Fruit fly (Drosophila melanogaster) whole organism, embryonic: Measurements from ENCODE around the gene Cp18.
A peak's percentile ranks its signal among the peaks of the same experiment; 100 is the strongest.

ENCODE experiments used
- ATbp ChIP-seq: fragments of 200-800 bp; sonication (Bioruptor generic); optimal IDR thresholded peaks from 2 replicates; lab custom pipeline; 2017; ENCODE audit warnings: missing biosample characterization, mild to moderate bottlenecking, missing genetic modification characterization, missing genetic modification reagents
- Abd-B ChIP-seq: fragments of 200-800 bp; sonication (Bioruptor generic); optimal IDR thresholded peaks from 2 replicates; lab custom pipeline; 2018; ENCODE audit warnings: missing biosample characterization, mild to moderate bottlenecking, missing genetic modification characterization, moderate library complexity
- B-H1 ChIP-seq: fragments of 200-800 bp; sonication (Bioruptor generic); IDR thresholded peaks from 3 replicates; pipeline ENCODE4 v1.3.6; 2022; ENCODE audit warnings: missing biosample characterization, missing genetic modification characterization
- Bteb2 ChIP-seq: fragments of 200-800 bp; sonication (Bioruptor generic); optimal IDR thresholded peaks from 2 replicates; lab custom pipeline; 2016; ENCODE audit warnings: missing biosample characterization, missing genetic modification characterization
- CG10209 ChIP-seq: fragments of 200-800 bp; sonication (Bioruptor generic); optimal IDR thresholded peaks from 3 replicates; lab custom pipeline; 2017; ENCODE audit warnings: missing biosample characterization, mild to moderate bottlenecking, missing genetic modification characterization, missing genetic modification reagents
- CG10462 ChIP-seq: fragments of 200-800 bp; sonication (Bioruptor generic); optimal IDR thresholded peaks from 2 replicates; lab custom pipeline; 2016; ENCODE audit warnings: missing biosample characterization, missing genetic modification characterization
- CG10654 ChIP-seq: fragments of 200-800 bp; sonication (Bioruptor generic); optimal IDR thresholded peaks from 2 replicates; lab custom pipeline; 2016; ENCODE audit warnings: missing biosample characterization, missing genetic modification characterization
- CG12299 ChIP-seq: fragments of 200-800 bp; sonication (Bioruptor generic); optimal IDR thresholded peaks from 2 replicates; lab custom pipeline; 2018; ENCODE audit warnings: missing biosample characterization, mild to moderate bottlenecking, missing genetic modification characterization
- CG1233 ChIP-seq: fragments of 200-800 bp; sonication (Bioruptor generic); optimal IDR thresholded peaks from 4 replicates; lab custom pipeline; 2018; ENCODE audit warnings: missing biosample characterization, mild to moderate bottlenecking, missing genetic modification characterization
- CG12659 ChIP-seq: fragments of 200-800 bp; sonication (Bioruptor generic); optimal IDR thresholded peaks from 3 replicates; lab custom pipeline; 2017; ENCODE audit warnings: mild to moderate bottlenecking, missing biosample characterization, missing genetic modification reagents, missing genetic modification characterization
- CG12744 ChIP-seq: fragments of 200-800 bp; sonication (Bioruptor generic); optimal IDR thresholded peaks from 2 replicates; lab custom pipeline; 2016; ENCODE audit warnings: missing biosample characterization, missing genetic modification characterization
- CG14014 ChIP-seq: fragments of 200-800 bp; sonication (Bioruptor generic); IDR thresholded peaks from 2 replicates; pipeline ENCODE4 v1.3.6; 2022; ENCODE audit warnings: missing biosample characterization, missing genetic modification characterization
- CG16813 ChIP-seq: fragments of 200-800 bp; sonication (Bioruptor generic); IDR thresholded peaks from 3 replicates; pipeline ENCODE4 v1.3.6; 2022; ENCODE audit warnings: missing biosample characterization, missing genetic modification characterization; ENCODE audit not compliant: partially characterized antibody
- CG17912 ChIP-seq: fragments of 200-800 bp; sonication (Bioruptor generic); optimal IDR thresholded peaks from 2 replicates; lab custom pipeline; 2018; ENCODE audit warnings: missing biosample characterization, mild to moderate bottlenecking, missing genetic modification characterization
- CG1792 ChIP-seq: fragments of 200-800 bp; sonication (Bioruptor generic); optimal IDR thresholded peaks from 2 replicates; lab custom pipeline; 2016; ENCODE audit warnings: missing biosample characterization, missing genetic modification characterization
- CG3407 ChIP-seq: fragments of 200-800 bp; sonication (Bioruptor generic); optimal IDR thresholded peaks from 2 replicates; lab custom pipeline; 2018; ENCODE audit warnings: missing biosample characterization, mild to moderate bottlenecking, missing genetic modification characterization
- CG34224 ChIP-seq: fragments of 200-800 bp; sonication (Bioruptor generic); IDR thresholded peaks from 3 replicates; pipeline ENCODE4 v1.3.6; 2022; ENCODE audit warnings: missing biosample characterization, missing genetic modification characterization; ENCODE audit not compliant: partially characterized antibody
- CG3847 ChIP-seq: fragments of 200-800 bp; sonication (Bioruptor generic); IDR thresholded peaks from 2 replicates; pipeline ENCODE4 v1.3.6; 2022; ENCODE audit warnings: missing biosample characterization, missing genetic modification characterization
- CG4360 ChIP-seq: fragments of 200-800 bp; sonication (Bioruptor generic); IDR thresholded peaks from 2 replicates; pipeline ENCODE4 v1.3.6; 2022; ENCODE audit warnings: missing biosample characterization, missing genetic modification characterization
- CG4424 ChIP-seq: fragments of 200-800 bp; sonication (Bioruptor generic); optimal IDR thresholded peaks from 3 replicates; lab custom pipeline; 2016; ENCODE audit warnings: missing biosample characterization, missing genetic modification characterization
- CG6683 ChIP-seq: fragments of 200-800 bp; sonication (Bioruptor generic); optimal IDR thresholded peaks from 2 replicates; lab custom pipeline; 2017; ENCODE audit warnings: missing biosample characterization, mild to moderate bottlenecking, missing genetic modification characterization, missing genetic modification reagents
- CG7357 ChIP-seq: fragments of 200-800 bp; sonication (Bioruptor generic); IDR thresholded peaks from 3 replicates; pipeline ENCODE4 v1.3.6; 2022; ENCODE audit warnings: missing biosample characterization, missing genetic modification characterization
- CG8765 ChIP-seq: fragments of 200-800 bp; sonication (Bioruptor generic); IDR thresholded peaks from 2 replicates; pipeline ENCODE4 v1.3.6; 2022; ENCODE audit warnings: missing biosample characterization, missing genetic modification characterization
- CG9437 ChIP-seq: fragments of 200-800 bp; sonication (Bioruptor generic); optimal IDR thresholded peaks from 2 replicates; lab custom pipeline; 2018; ENCODE audit warnings: missing biosample characterization, mild to moderate bottlenecking, missing genetic modification characterization
- D19B ChIP-seq: fragments of 200-800 bp; sonication (Bioruptor generic); optimal IDR thresholded peaks from 2 replicates; lab custom pipeline; 2017; ENCODE audit warnings: missing biosample characterization, mild to moderate bottlenecking, missing genetic modification characterization
- Eip74EF ChIP-seq, 2 experiments: fragments of 200-800 bp in 1 of 2; fragments of >200 bp in 1 of 2; sonication (Bioruptor generic) in 1 of 2; optimal IDR thresholded peaks; 2 replicates each; lab custom pipeline; 2017 to 2019; ENCODE audit warnings: missing biosample characterization in 2 of 2, missing genetic modification characterization in 2 of 2, mild to moderate bottlenecking in 1 of 2, moderate library complexity in 1 of 2
- Ets97D ChIP-seq: fragments of 200-800 bp; sonication (Bioruptor generic); optimal IDR thresholded peaks from 3 replicates; lab custom pipeline; 2016; ENCODE audit warnings: missing biosample characterization, missing genetic modification characterization
- HLH54F ChIP-seq: fragments of 200-800 bp; sonication (Bioruptor generic); optimal IDR thresholded peaks from 3 replicates; lab custom pipeline; 2016; ENCODE audit warnings: missing biosample characterization, missing genetic modification characterization
- NC2β ChIP-seq: fragments of 200-800 bp; sonication (Bioruptor generic); optimal IDR thresholded peaks from 2 replicates; lab custom pipeline; 2016; ENCODE audit warnings: missing biosample characterization, missing genetic modification characterization
- Oaz ChIP-seq: fragments of 200-800 bp; sonication (Bioruptor generic); IDR thresholded peaks from 2 replicates; pipeline ENCODE4 v1.3.6; 2022; ENCODE audit warnings: missing biosample characterization, missing genetic modification characterization
- Spps ChIP-seq: fragments of 200-800 bp; sonication (Bioruptor generic); optimal IDR thresholded peaks from 2 replicates; lab custom pipeline; 2018; ENCODE audit warnings: missing biosample characterization, mild to moderate bottlenecking, missing genetic modification characterization
- Sry-δ ChIP-seq: fragments of 200-800 bp; sonication (Bioruptor generic); optimal IDR thresholded peaks from 2 replicates; lab custom pipeline; 2016; ENCODE audit warnings: missing biosample characterization, missing genetic modification characterization
- ab ChIP-seq: fragments of 200-800 bp; sonication (Bioruptor generic); optimal IDR thresholded peaks from 2 replicates; lab custom pipeline; 2016; ENCODE audit warnings: missing biosample characterization, missing genetic modification characterization
- bab2 ChIP-seq: fragments of 200-800 bp; sonication (Bioruptor generic); optimal IDR thresholded peaks from 2 replicates; lab custom pipeline; 2016; ENCODE audit warnings: missing biosample characterization, missing genetic modification characterization
- cas ChIP-seq: fragments of 200-800 bp; sonication (Bioruptor generic); IDR thresholded peaks from 2 replicates; pipeline ENCODE4 v1.3.6; 2022; ENCODE audit warnings: missing biosample characterization, missing genetic modification characterization
- crol ChIP-seq: fragments of 200-800 bp; sonication (Bioruptor generic); IDR thresholded peaks from 2 replicates; pipeline ENCODE4 v1.3.6; 2022; ENCODE audit warnings: missing biosample characterization, missing genetic modification characterization
- dimm ChIP-seq: fragments of 200-800 bp; sonication (Bioruptor generic); IDR thresholded peaks from 2 replicates; pipeline ENCODE4 v1.3.6; 2022; ENCODE audit warnings: missing biosample characterization, missing genetic modification characterization
- emc ChIP-seq: fragments of 200-800 bp; sonication (Bioruptor generic); optimal IDR thresholded peaks from 2 replicates; lab custom pipeline; 2016; ENCODE audit warnings: missing biosample characterization, missing genetic modification characterization
- insv ChIP-seq, 2 experiments: fragments of 200-800 bp; sonication (Bioruptor generic); optimal IDR thresholded peaks; 3 replicates each; lab custom pipeline; 2016 to 2018; ENCODE audit warnings: missing biosample characterization in 2 of 2, missing genetic modification characterization in 2 of 2
- mld ChIP-seq: fragments of 200-800 bp; sonication (Bioruptor generic); IDR thresholded peaks from 3 replicates; pipeline ENCODE4 v1.3.6; 2022; ENCODE audit warnings: missing biosample characterization, missing genetic modification characterization; ENCODE audit not compliant: partially characterized antibody
- pb ChIP-seq: fragments of 200-800 bp; sonication (Bioruptor generic); optimal IDR thresholded peaks from 3 replicates; lab custom pipeline; 2016; ENCODE audit warnings: missing biosample characterization, missing genetic modification characterization
- pnt ChIP-seq: fragments of 200-800 bp; sonication (Bioruptor generic); optimal IDR thresholded peaks from 3 replicates; lab custom pipeline; 2016; ENCODE audit warnings: missing biosample characterization, missing genetic modification characterization
- psq ChIP-seq: fragments of 200-800 bp; sonication (Bioruptor generic); optimal IDR thresholded peaks from 2 replicates; lab custom pipeline; 2017; ENCODE audit warnings: missing biosample characterization, missing genetic modification characterization
- ranshi ChIP-seq: fragments of 200-800 bp; sonication (Bioruptor generic); IDR thresholded peaks from 2 replicates; pipeline ENCODE4 v1.3.6; 2022; ENCODE audit warnings: missing biosample characterization, missing genetic modification characterization
- repo ChIP-seq: fragments of 200-800 bp; sonication (Bioruptor generic); optimal IDR thresholded peaks from 2 replicates; lab custom pipeline; 2016; ENCODE audit warnings: missing biosample characterization, missing genetic modification characterization
- rib ChIP-seq: fragments of 200-800 bp; sonication (Bioruptor generic); IDR thresholded peaks from 2 replicates; pipeline ENCODE4 v1.3.6; 2022; ENCODE audit warnings: missing biosample characterization, missing genetic modification characterization
- sim ChIP-seq: fragments of 200-800 bp; sonication (Bioruptor generic); IDR thresholded peaks from 2 replicates; pipeline ENCODE4 v1.3.6; 2022; ENCODE audit warnings: missing biosample characterization, missing genetic modification characterization
- sima ChIP-seq: fragments of 200-800 bp; sonication (Bioruptor generic); optimal IDR thresholded peaks from 2 replicates; lab custom pipeline; 2016; ENCODE audit warnings: missing biosample characterization, missing genetic modification characterization
- sisA ChIP-seq: fragments of 200-800 bp; sonication (Bioruptor generic); IDR thresholded peaks from 2 replicates; pipeline ENCODE4 v1.3.6; 2022; ENCODE audit warnings: missing biosample characterization, missing genetic modification characterization
- slbo ChIP-seq: fragments of 200-800 bp; sonication (Bioruptor generic); IDR thresholded peaks from 2 replicates; pipeline ENCODE4 v1.3.6; 2022; ENCODE audit warnings: missing biosample characterization, missing genetic modification characterization
- wek ChIP-seq: fragments of 200-800 bp; sonication (Bioruptor generic); optimal IDR thresholded peaks from 3 replicates; lab custom pipeline; 2018; ENCODE audit warnings: missing biosample characterization, mild to moderate bottlenecking, missing genetic modification characterization, moderate library complexity
- wor ChIP-seq: fragments of 200-800 bp; sonication (Bioruptor generic); IDR thresholded peaks from 2 replicates; pipeline ENCODE4 v1.3.6; 2022; ENCODE audit warnings: missing biosample characterization, missing genetic modification characterization
- zen2 ChIP-seq: fragments of 200-800 bp; sonication (Bioruptor generic); IDR thresholded peaks from 3 replicates; pipeline ENCODE4 v1.3.6; 2022; ENCODE audit warnings: missing biosample characterization, missing genetic modification characterization; ENCODE audit not compliant: partially characterized antibody

Cp18 gene

DNA sequence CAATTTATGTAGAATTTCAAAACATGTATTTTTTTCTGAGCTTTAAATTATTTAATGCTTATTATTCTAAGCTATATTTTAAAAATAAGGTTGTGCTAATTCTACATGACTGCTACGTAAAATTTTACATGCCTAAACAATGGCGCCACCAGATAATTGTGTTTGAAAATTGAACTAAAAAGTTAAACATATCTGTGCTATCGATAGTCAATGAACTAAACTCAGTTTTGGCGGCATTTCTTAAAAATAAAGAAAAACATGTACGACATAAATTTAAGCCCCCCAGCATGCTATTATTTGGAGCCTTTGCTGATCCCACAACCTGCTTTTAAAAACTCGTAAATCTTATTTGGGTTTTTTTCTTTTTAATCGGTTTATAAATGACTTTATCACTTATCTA lies 8.0 kb upstream of the Cp18 start (continued):
- no peak; the same call in 2 of the 3 replicates for TF ChIP-seq mld (GFP tag; lab: Robert Waterston, UW)
- no peak for TF ChIP-seq CG12299 (tag; lab: Kevin White, UChicago)
- no peak for TF ChIP-seq pnt (GFP tag; lab: Kevin White, UChicago)
- no peak for TF ChIP-seq CG17912 (GFP tag; lab: Kevin White, UChicago)
- no peak for TF ChIP-seq CG3847 (GFP tag; lab: Robert Waterston, UW)
- no peak for TF ChIP-seq CG1233 (GFP tag; lab: Kevin White, UChicago)
- TF ChIP-seq cas (GFP tag; lab: Robert Waterston, UW) = no peak
- TF ChIP-seq CG8765 (GFP tag; lab: Robert Waterston, UW) = no peak
- TF ChIP-seq Spps (tag; lab: Kevin White, UChicago) = no peak
- TF ChIP-seq CG10654 (GFP tag; lab: Kevin White, UChicago) = no peak
- no peak for TF ChIP-seq repo (GFP tag; lab: Kevin White, UChicago)
- no peak for TF ChIP-seq wor (GFP tag; lab: Robert Waterston, UW)
- TF ChIP-seq Abd-B (GFP tag; lab: Kevin White, UChicago) = no peak
- peak; percentile 75 for TF ChIP-seq CG16813
- peak; percentile 78 for TF ChIP-seq CG34224 (GFP tag; lab: Robert Waterston, UW)
- peak; percentile 1 for TF ChIP-seq CG12659 (GFP tag; lab: Kevin White, UChicago)
- TF ChIP-seq D19B (GFP tag; lab: Kevin White, UChicago) = no peak
- TF ChIP-seq crol = no peak
- no peak for TF ChIP-seq CG6683 (GFP tag; lab: Kevin White, UChicago)
- TF ChIP-seq CG12744 (GFP tag; lab: Kevin White, UChicago) = no peak
- TF ChIP-seq Ets97D (GFP tag; lab: Kevin White, UChicago) = peak; percentile 31
- TF ChIP-seq insv (GFP tag; optimal IDR thresholded peaks at IDR 0.05; lab: Kevin White, UChicago) = no peak
- no peak for TF ChIP-seq CG3407 (GFP tag; lab: Kevin White, UChicago)
- TF ChIP-seq pb (GFP tag; lab: Kevin White, UChicago) = no peak
- TF ChIP-seq ATbp (GFP tag; lab: Kevin White, UChicago) = no peak
- no peak for TF ChIP-seq Oaz (GFP tag; lab: Robert Waterston, UW)
- TF ChIP-seq CG14014 (GFP tag; lab: Robert Waterston, UW) = no peak
- TF ChIP-seq dimm (GFP tag; lab: Robert Waterston, UW) = no peak
- TF ChIP-seq wek (GFP tag; lab: Kevin White, UChicago) = no peak
- no peak for TF ChIP-seq Eip74EF (GFP tag; optimal IDR thresholded peaks at IDR 0.05; lab: Kevin White, UChicago)
- TF ChIP-seq NC2β (GFP tag; lab: Kevin White, UChicago) = no peak
- TF ChIP-seq psq (GFP tag; lab: Kevin White, UChicago) = no peak
- TF ChIP-seq ab = no peak
- TF ChIP-seq CG7357 (GFP tag; lab: Robert Waterston, UW) = no peak
- no peak for TF ChIP-seq B-H1 (GFP tag; lab: Robert Waterston, UW)
- no peak for TF ChIP-seq CG4424 (GFP tag; lab: Kevin White, UChicago)
- TF ChIP-seq rib (GFP tag; lab: Robert Waterston, UW) = no peak
- no peak for TF ChIP-seq bab2 (GFP tag; lab: Kevin White, UChicago)
- no peak for TF ChIP-seq Bteb2 (GFP tag; lab: Kevin White, UChicago)
- peak; percentile 66 for TF ChIP-seq Sry-δ (GFP tag; lab: Kevin White, UChicago)
- no peak; the same call in 2 of the 3 replicates for TF ChIP-seq zen2 (GFP tag; lab: Robert Waterston, UW)
- no peak for TF ChIP-seq slbo (GFP tag; lab: Robert Waterston, UW)
- TF ChIP-seq HLH54F (GFP tag; lab: Kevin White, UChicago) = no peak
- TF ChIP-seq sim = no peak
- no peak for TF ChIP-seq CG10209 (GFP tag; lab: Kevin White, UChicago)
- TF ChIP-seq sisA (GFP tag; lab: Robert Waterston, UW) = no peak
- TF ChIP-seq sima = no peak
- TF ChIP-seq ranshi (GFP tag; lab: Robert Waterston, UW) = peak; percentile 47; the same call in 1 of the 2 replicates
- no peak for TF ChIP-seq CG1792 (GFP tag; lab: Kevin White, UChicago)
- TF ChIP-seq CG4360 = no peak
- TF ChIP-seq emc (GFP tag; lab: Kevin White, UChicago) = no peak
- no peak for TF ChIP-seq CG10462 (GFP tag; lab: Kevin White, UChicago)
- no peak for TF ChIP-seq CG9437 (GFP tag; lab: Kevin White, UChicago)
